Worm (Caenorhabditis elegans): Measurements from ENCODE around the gene col-2.

The col-2 gene

DNA sequence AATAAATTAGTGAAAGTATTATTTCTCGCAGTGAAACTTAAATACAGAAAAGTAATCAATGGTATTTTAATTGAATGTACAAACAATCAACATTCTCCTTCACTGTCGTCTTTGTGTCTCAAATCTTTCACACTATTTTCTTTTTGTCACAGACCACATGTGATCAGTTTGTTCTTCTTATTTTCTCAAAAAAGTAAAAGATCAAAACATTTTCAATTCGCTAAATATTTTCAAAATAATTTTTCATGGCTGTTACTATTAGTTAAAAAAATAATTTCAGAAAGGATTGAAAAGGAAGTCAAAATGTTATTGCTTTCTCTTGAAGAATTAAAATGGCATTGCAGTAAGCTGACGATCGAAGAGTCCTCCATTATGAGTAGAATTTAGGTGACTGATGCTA is 44.4 kb downstream of the col-2 start, which contains the start of gene dhs-31:
TSS of gene dhs-31 (minus strand) at position 101 of the 400 bp plus-strand sequence.
- TF ChIP-seq drap-1 (GFP tag; optimal IDR thresholded peaks at IDR 0.05) (no peak), sptf-1 (tag; optimal IDR thresholded peaks at IDR 0.05) (no peak), nhr-2 (tag; optimal IDR thresholded peaks at IDR 0.05) (no peak), unc-39 (tag; optimal IDR thresholded peaks at IDR 0.05) (no peak), zip-8 (tag; optimal IDR thresholded peaks at IDR 0.05) (no peak), ceh-83 (GFP tag; optimal IDR thresholded peaks at IDR 0.05) (no peak), bed-3 (GFP tag; optimal IDR thresholded peaks at IDR 0.05) (no peak), elt-3 (tag; optimal IDR thresholded peaks at IDR 0.05) (no peak)

DNA sequence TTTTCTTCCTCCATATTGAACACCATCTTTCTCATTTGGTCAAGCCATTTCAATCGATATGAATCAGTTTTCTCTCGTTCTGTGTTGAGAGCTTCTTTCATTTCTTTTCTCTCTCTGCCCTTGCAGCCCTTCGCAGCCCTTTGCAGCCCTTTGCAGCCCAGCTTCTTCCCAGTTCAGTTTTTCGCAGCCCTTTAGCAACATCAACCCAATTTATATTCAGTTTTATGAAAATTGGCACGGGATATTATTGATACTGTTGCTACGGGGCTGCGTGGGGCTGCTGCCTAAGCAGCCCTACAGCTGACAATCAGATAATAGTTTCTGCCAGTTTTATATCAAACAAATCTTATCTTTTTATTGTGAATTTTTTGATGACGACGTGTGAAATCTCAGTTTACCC is 48.3 kb downstream of the col-2 start, which contains the start of gene F44D12.10:
TSS of gene F44D12.10 (minus strand) at position 101 of the 400 bp plus-strand sequence.
- TF ChIP-seq tbx-8 (GFP tag; optimal IDR thresholded peaks at IDR 0.05) (no peak), mls-2 (tag; optimal IDR thresholded peaks at IDR 0.05) (no peak), bed-3 (GFP tag; optimal IDR thresholded peaks at IDR 0.05) (no peak), unc-120 (tag; optimal IDR thresholded peaks at IDR 0.05; ENCODE audit: poor library complexity, severe bottlenecking) (no peak), unc-39 (tag; optimal IDR thresholded peaks at IDR 0.05) (no peak), elt-3 (tag; optimal IDR thresholded peaks at IDR 0.05) (no peak), ces-1 (GFP tag; optimal IDR thresholded peaks at IDR 0.05) (no peak), lin-32 (GFP tag; optimal IDR thresholded peaks at IDR 0.05) (no peak), lin-13 (tag; optimal IDR thresholded peaks at IDR 0.05) (no peak), ceh-83 (GFP tag; optimal IDR thresholded peaks at IDR 0.05) (no peak)

Measured in whole organism, mixed stage, embryonic.